Worm (Caenorhabditis elegans): ENCODE results near the gene nnt-1.

DNA sequence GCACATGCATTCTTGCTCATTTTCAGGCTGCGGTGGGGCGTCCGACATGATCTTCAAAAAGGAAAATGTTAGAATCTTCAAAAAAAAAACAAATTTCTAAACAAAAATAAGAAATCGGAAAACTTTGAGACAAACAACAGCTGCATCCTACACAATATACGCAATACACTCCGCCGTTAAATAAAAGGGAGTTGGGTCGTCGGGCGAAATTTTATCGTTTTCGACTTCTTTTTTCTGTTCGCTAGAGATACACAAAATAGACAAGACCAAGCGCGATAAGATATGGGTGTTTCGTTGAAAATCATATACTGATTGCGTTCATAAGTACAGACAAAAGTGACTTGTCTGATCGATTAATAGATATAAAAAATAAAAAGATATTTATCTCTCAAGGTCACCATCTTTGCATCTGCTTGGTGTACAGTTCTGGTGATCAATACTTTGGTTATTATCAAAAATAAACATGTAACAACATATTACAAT, 12.8 kb upstream of the nnt-1 start, which contains the start of gene kynu-1:
- TF ChIP-seq ztf-11 (tag; optimal IDR thresholded peaks at IDR 0.05) (no peak), efl-1 (optimal IDR thresholded peaks at IDR 0.05) (no peak), efl-1 (GFP tag; optimal IDR thresholded peaks at IDR 0.05 in 1 of 2) (no peak), lin-13 (GFP tag; optimal IDR thresholded peaks at IDR 0.05) (no peak), ama-1 (optimal IDR thresholded peaks at IDR 0.05) (no peak), Y116A8C.19 (tag; optimal IDR thresholded peaks at IDR 0.05; ENCODE audit: borderline replicate concordance) (no peak)
